2 fruit fly cellular contexts compared by ENCODE assay signal in the genomic region with DNA sequence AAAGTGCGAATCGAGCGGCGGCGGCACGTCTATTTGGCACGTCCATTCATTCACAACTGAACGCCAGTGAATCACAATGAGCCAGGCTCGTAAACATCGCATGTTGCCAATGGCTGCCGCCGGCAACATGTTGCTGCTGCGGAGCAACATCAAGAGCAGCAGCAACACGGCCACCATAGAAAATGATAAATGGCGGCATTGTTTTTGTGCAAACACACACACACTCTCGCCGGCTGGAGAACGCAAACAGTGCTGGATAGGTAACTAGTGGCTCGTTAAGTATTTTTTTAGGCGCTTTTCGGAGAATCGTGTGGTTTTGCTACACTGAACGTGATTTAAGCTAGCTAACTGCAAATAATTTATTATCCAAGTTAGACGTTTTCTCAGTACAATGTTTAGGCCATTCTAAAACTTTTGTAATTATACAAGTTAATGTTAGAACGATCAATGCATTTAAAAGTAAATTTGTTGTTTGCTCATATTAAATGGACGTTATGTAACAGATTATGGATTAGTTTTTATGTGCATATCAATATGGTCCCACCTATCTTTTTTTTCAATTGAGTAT.
TF ChIP-seq lines count a peak whose summit lies in the region.

No protein-coding gene starts in this region.

TF ChIP-seq in whole organism, embryonic, 481 proteins besides CTCF, POLR2A, EP300 and RAD21 (continued from another document and continues in another):
- TF ChIP-seq CG14710 (tag; optimal IDR thresholded peaks at IDR 0.05; lab: Kevin White, UChicago): peak; percentile 10
- no peak for TF ChIP-seq Hr39 (optimal IDR thresholded peaks at IDR 0.05; lab: Kevin White, UChicago)
- no peak for TF ChIP-seq CG34422 (GFP tag; IDR thresholded peaks at IDR 0.05; lab: Robert Waterston, UW)
- no peak for TF ChIP-seq Myb (GFP tag; optimal IDR thresholded peaks at IDR 0.05; lab: Kevin White, UChicago)
- TF ChIP-seq Aef1 (GFP tag; IDR thresholded peaks at IDR 0.05; lab: Robert Waterston, UW): 0 out of 3 replicates have a peak, but pooled peaks have one; percentile 18
- peak; percentile 9 for TF ChIP-seq Deaf1 (tag; optimal IDR thresholded peaks at IDR 0.05; lab: Kevin White, UChicago)
- TF ChIP-seq HLH3B (GFP tag; IDR thresholded peaks at IDR 0.05; lab: Robert Waterston, UW): 0 out of 2 replicates have a peak, but pooled peaks have one; percentile 7
- TF ChIP-seq pum (GFP tag; optimal IDR thresholded peaks at IDR 0.05; lab: Kevin White, UChicago): peak; percentile 4
- no peak for TF ChIP-seq tup (GFP tag; optimal IDR thresholded peaks at IDR 0.05; lab: Kevin White, UChicago)
- TF ChIP-seq Atf-2 (GFP tag; optimal IDR thresholded peaks at IDR 0.05; lab: Kevin White, UChicago): no peak
- no peak for TF ChIP-seq CG30431 (GFP tag; optimal IDR thresholded peaks at IDR 0.05; lab: Kevin White, UChicago)
- no peak for TF ChIP-seq Mes4 (GFP tag; optimal IDR thresholded peaks at IDR 0.05; lab: Kevin White, UChicago)
- TF ChIP-seq CG15269 (tag; optimal IDR thresholded peaks at IDR 0.05; lab: Kevin White, UChicago): no peak
- TF ChIP-seq fd3F (GFP tag; optimal IDR thresholded peaks at IDR 0.05; lab: Kevin White, UChicago): no peak
- TF ChIP-seq gro (GFP tag; optimal IDR thresholded peaks at IDR 0.05; lab: Kevin White, UChicago): no peak
- TF ChIP-seq Mrtf (GFP tag; IDR thresholded peaks at IDR 0.05; lab: Robert Waterston, UW): no peak
- TF ChIP-seq CG31388 (GFP tag; optimal IDR thresholded peaks at IDR 0.05; lab: Kevin White, UChicago): no peak
- TF ChIP-seq CG7556 (GFP tag; optimal IDR thresholded peaks at IDR 0.05; lab: Kevin White, UChicago): peak; percentile 44
- no peak for TF ChIP-seq eyg (GFP tag; optimal IDR thresholded peaks at IDR 0.05; lab: Kevin White, UChicago)
- peak; percentile 80 for TF ChIP-seq sens (GFP tag; lab: Kevin White, UChicago)
- TF ChIP-seq CG1233 (GFP tag; optimal IDR thresholded peaks at IDR 0.05; lab: Kevin White, UChicago): no peak
- no peak for TF ChIP-seq stwl (tag; optimal IDR thresholded peaks at IDR 0.05; lab: Kevin White, UChicago)
- no peak for TF ChIP-seq CG17186 (GFP tag; optimal IDR thresholded peaks at IDR 0.05; lab: Kevin White, UChicago)
- TF ChIP-seq toy (GFP tag; IDR thresholded peaks at IDR 0.05; lab: Robert Waterston, UW): no peak
- no peak for TF ChIP-seq CG17328 (GFP tag; IDR thresholded peaks at IDR 0.05; lab: Robert Waterston, UW)
- 0 out of 4 replicates have a peak, but pooled peaks have one; percentile 48 for TF ChIP-seq chinmo (GFP tag; IDR thresholded peaks at IDR 0.05; lab: Robert Waterston, UW; ENCODE audit: partially characterized antibody)
- TF ChIP-seq Hand (GFP tag; optimal IDR thresholded peaks at IDR 0.05; lab: Kevin White, UChicago): no peak
- TF ChIP-seq CG11504 (tag; optimal IDR thresholded peaks at IDR 0.05; lab: Kevin White, UChicago): peak; percentile 99
- TF ChIP-seq CG31441 (GFP tag; IDR thresholded peaks at IDR 0.05; lab: Robert Waterston, UW): 0 out of 2 replicates have a peak, but pooled peaks have one; percentile 30
- peak; percentile 44 for TF ChIP-seq cg (GFP tag; optimal IDR thresholded peaks at IDR 0.05; lab: Kevin White, UChicago)
- no peak for TF ChIP-seq en (GFP tag; optimal IDR thresholded peaks at IDR 0.05; lab: Kevin White, UChicago)
- 0 out of 2 replicates have a peak, but pooled peaks have one; percentile 32 for TF ChIP-seq Xrp1 (GFP tag; IDR thresholded peaks at IDR 0.05; lab: Robert Waterston, UW)
- no peak for TF ChIP-seq CG32767 (GFP tag; IDR thresholded peaks at IDR 0.05; lab: Robert Waterston, UW)
- TF ChIP-seq Dek (tag; optimal IDR thresholded peaks at IDR 0.05; lab: Kevin White, UChicago): no peak
- TF ChIP-seq CG11695 (GFP tag; IDR thresholded peaks at IDR 0.05; lab: Robert Waterston, UW): no peak
- TF ChIP-seq CG16779 (GFP tag; IDR thresholded peaks at IDR 0.05; lab: Robert Waterston, UW): 0 out of 2 replicates have a peak, but pooled peaks have one; percentile 52
- no peak for TF ChIP-seq CG2875 (GFP tag; optimal IDR thresholded peaks at IDR 0.05; lab: Kevin White, UChicago)
- TF ChIP-seq p53 (GFP tag; optimal IDR thresholded peaks at IDR 0.05; lab: Kevin White, UChicago): no peak
- no peak for TF ChIP-seq cato (GFP tag; optimal IDR thresholded peaks at IDR 0.05; lab: Kevin White, UChicago; ENCODE audit: borderline replicate concordance)
- no peak for TF ChIP-seq ara (GFP tag; IDR thresholded peaks at IDR 0.05; lab: Robert Waterston, UW)
- TF ChIP-seq esg (GFP tag; conservative IDR thresholded peaks at IDR 0.05; lab: Robert Waterston, UW): peak; percentile 29; the same call in 1 of the 2 replicates
- no peak for TF ChIP-seq HHEX (GFP tag; optimal IDR thresholded peaks at IDR 0.05; lab: Kevin White, UChicago)
- no peak for TF ChIP-seq Bdp1 (GFP tag; optimal IDR thresholded peaks at IDR 0.05; lab: Kevin White, UChicago)
- no peak for TF ChIP-seq Trl (optimal IDR thresholded peaks at IDR 0.05; lab: Kevin White, UChicago)
- no peak for TF ChIP-seq Trl (GFP tag; optimal IDR thresholded peaks at IDR 0.05; lab: Kevin White, UChicago)
- no peak for TF ChIP-seq HLH54F (GFP tag; optimal IDR thresholded peaks at IDR 0.05; lab: Kevin White, UChicago)
- TF ChIP-seq E2f1 (GFP tag; IDR thresholded peaks at IDR 0.05; lab: Robert Waterston, UW): no peak
- no peak for TF ChIP-seq pho (GFP tag; optimal IDR thresholded peaks at IDR 0.05; lab: Kevin White, UChicago)
- no peak for TF ChIP-seq CG3163 (GFP tag; optimal IDR thresholded peaks at IDR 0.05; lab: Kevin White, UChicago)
- TF ChIP-seq CG12299 (tag; optimal IDR thresholded peaks at IDR 0.05; lab: Kevin White, UChicago): no peak
- TF ChIP-seq CG10543 (GFP tag; optimal IDR thresholded peaks at IDR 0.05; lab: Kevin White, UChicago): no peak
- no peak for TF ChIP-seq CG33213 (GFP tag; optimal IDR thresholded peaks at IDR 0.05; lab: Kevin White, UChicago)
- peak; percentile 28; the same call in 1 of the 2 replicates for TF ChIP-seq CG6689 (GFP tag; IDR thresholded peaks at IDR 0.05; lab: Robert Waterston, UW)
- peak; percentile 23 for TF ChIP-seq her (GFP tag; optimal IDR thresholded peaks at IDR 0.05; lab: Kevin White, UChicago)
- TF ChIP-seq CG2116 (GFP tag; optimal IDR thresholded peaks at IDR 0.05; lab: Kevin White, UChicago): no peak
- no peak for TF ChIP-seq CG6854 (GFP tag; optimal IDR thresholded peaks at IDR 0.05; lab: Kevin White, UChicago)
- no peak for TF ChIP-seq MESR4 (GFP tag; optimal IDR thresholded peaks at IDR 0.05; lab: Kevin White, UChicago)
- no peak for TF ChIP-seq Fer1 (GFP tag; optimal IDR thresholded peaks at IDR 0.05; lab: Kevin White, UChicago)
- no peak; the same call in 1 of the 2 replicates for TF ChIP-seq CG32532 (GFP tag; IDR thresholded peaks at IDR 0.05; lab: Robert Waterston, UW)
- no peak for TF ChIP-seq Dip3 (GFP tag; optimal IDR thresholded peaks at IDR 0.05; lab: Kevin White, UChicago)
- no peak for TF ChIP-seq nerfin-2 (GFP tag; IDR thresholded peaks at IDR 0.05; lab: Robert Waterston, UW; ENCODE audit: partially characterized antibody)
- peak; percentile 20 for TF ChIP-seq tio (GFP tag; optimal IDR thresholded peaks at IDR 0.05; lab: Kevin White, UChicago)
- peak; percentile 14 for TF ChIP-seq CG9609 (GFP tag; optimal IDR thresholded peaks at IDR 0.05; lab: Kevin White, UChicago)

TF ChIP-seq in whole organism, prepupa, 60 proteins besides CTCF, POLR2A, EP300 and RAD21 (continued from another document):
- TF ChIP-seq CG10631 (GFP tag; optimal IDR thresholded peaks at IDR 0.05; lab: Kevin White, UChicago): no peak
- peak; percentile 7 for TF ChIP-seq esn (GFP tag; optimal IDR thresholded peaks at IDR 0.05; lab: Kevin White, UChicago)
- TF ChIP-seq CG11294 (GFP tag; IDR thresholded peaks at IDR 0.05; lab: Robert Waterston, UW): no peak
- peak; percentile 8 for TF ChIP-seq cyc (GFP tag; optimal IDR thresholded peaks at IDR 0.05; lab: Kevin White, UChicago)
